Fruit fly (Drosophila melanogaster) whole organism, prepupa: ENCODE measurements around the gene CG13737.

Experiments
- CG16779 ChIP-seq: fragments of 200-800 bp; sonication (Bioruptor generic); optimal IDR thresholded peaks from 3 replicates; lab custom pipeline; 2017; ENCODE audit warnings: missing biosample characterization, mild to moderate bottlenecking, missing genetic modification characterization
- CG3919 ChIP-seq: fragments of 200-800 bp; sonication (Bioruptor generic); optimal IDR thresholded peaks from 3 replicates; lab custom pipeline; 2016; ENCODE audit warnings: missing biosample characterization, missing genetic modification characterization
- CG6276 ChIP-seq: fragments of 200-800 bp; sonication (Bioruptor generic); optimal IDR thresholded peaks from 2 replicates; lab custom pipeline; 2017; ENCODE audit warnings: missing biosample characterization, mild to moderate bottlenecking, missing genetic modification characterization
- Ets21C ChIP-seq: fragments of 200-800 bp; sonication (Bioruptor generic); optimal IDR thresholded peaks from 3 replicates; lab custom pipeline; 2016; ENCODE audit warnings: missing biosample characterization, missing genetic modification characterization
- Hr4 ChIP-seq: fragments of 200-800 bp; sonication (Bioruptor generic); optimal IDR thresholded peaks from 3 replicates; lab custom pipeline; 2016; ENCODE audit warnings: missing biosample characterization, missing genetic modification characterization
- Sox102F ChIP-seq: fragments of 200-800 bp; sonication (Bioruptor generic); optimal IDR thresholded peaks from 2 replicates; lab custom pipeline; 2016; ENCODE audit warnings: missing biosample characterization, mild to moderate bottlenecking, missing genetic modification characterization
- salr ChIP-seq, 2 experiments: fragments of 200-800 bp; sonication (Bioruptor generic); optimal IDR thresholded peaks; 3 replicates each; lab custom pipeline; 2016 to 2018; ENCODE audit warnings: missing biosample characterization in 2 of 2, missing genetic modification characterization in 2 of 2, mild to moderate bottlenecking in 1 of 2

- TF ChIP-seq Sox102F (GFP tag; lab: Kevin White, UChicago) (no peak), CG16779 (tag; lab: Kevin White, UChicago) (no peak), CG3919 (no peak), CG6276 (GFP tag; lab: Kevin White, UChicago) (no peak), salr (GFP tag; optimal IDR thresholded peaks at IDR 0.05; lab: Kevin White, UChicago) (no peak), Hr4 (GFP tag; lab: Kevin White, UChicago) (no peak), Ets21C (GFP tag; lab: Kevin White, UChicago) (no peak)
Measured at dm6 chr3L:13866270-13866669, 12.5 kb upstream of the CG13737 start.
